Fruit fly (Drosophila melanogaster) whole organism: ENCODE results near the gene Syn.

Source experiments
- Dll ChIP-seq: fragments of >200 bp; optimal IDR thresholded peaks from 2 replicates; lab custom pipeline; 2017
- EcR ChIP-seq, 2 experiments: fragments of >200 bp; optimal IDR thresholded peaks; 2 replicates each; lab custom pipeline; 2017; ENCODE audit warnings: missing biosample characterization in 2 of 2, missing genetic modification characterization in 2 of 2, missing genetic modification reagents in 2 of 2
- pan ChIP-seq: fragments of >200 bp; optimal IDR thresholded peaks from 2 replicates; lab custom pipeline; 2017
- psq ChIP-seq: fragments of >200 bp; optimal IDR thresholded peaks from 2 replicates; lab custom pipeline; 2017
- usp ChIP-seq: fragments of >200 bp; optimal IDR thresholded peaks from 2 replicates; lab custom pipeline; 2017; ENCODE audit warnings: missing biosample characterization, missing genetic modification characterization, mixed read lengths

dm6 chr3R:10185986-10186385 lies 4.5 kb upstream of the Syn start:
- TF ChIP-seq usp (GFP tag; lab: Kevin White, UChicago) (no peak), Dll (lab: Kevin White, UChicago) (no peak), EcR (GFP tag; optimal IDR thresholded peaks at IDR 0.05; lab: Kevin White, UChicago) (no peak), pan (lab: Kevin White, UChicago) (no peak), psq (no peak)
